Fruit fly (Drosophila melanogaster): Measurements from ENCODE around the gene CCHa1.

The CCHa1 gene

dm6 chr3R:14096792-14097191 lies at the start of gene CCHa1:
TSS of gene CCHa1 (minus strand) at chr3R:14096835.
- TF ChIP-seq psq (optimal IDR thresholded peaks at IDR 0.05), result no peak
- no peak for TF ChIP-seq insv (optimal IDR thresholded peaks at IDR 0.05)
- no peak for TF ChIP-seq ttk (optimal IDR thresholded peaks at IDR 0.05)
- TF ChIP-seq Myc (optimal IDR thresholded peaks at IDR 0.05), result no peak
- no peak for TF ChIP-seq Sin3A (optimal IDR thresholded peaks at IDR 0.05)
- TF ChIP-seq h (optimal IDR thresholded peaks at IDR 0.05), result no peak

dm6 chr3R:14140912-14141311 lies 44.3 kb upstream of the CCHa1 start:
- TF ChIP-seq Myc (optimal IDR thresholded peaks at IDR 0.05) (no peak), h (optimal IDR thresholded peaks at IDR 0.05) (no peak), Sin3A (optimal IDR thresholded peaks at IDR 0.05) (no peak), ttk (optimal IDR thresholded peaks at IDR 0.05) (no peak), psq (optimal IDR thresholded peaks at IDR 0.05) (no peak), insv (optimal IDR thresholded peaks at IDR 0.05) (no peak)

- TF ChIP-seq insv (optimal IDR thresholded peaks at IDR 0.05) (no peak), Sin3A (optimal IDR thresholded peaks at IDR 0.05) (no peak), psq (optimal IDR thresholded peaks at IDR 0.05) (no peak), Myc (optimal IDR thresholded peaks at IDR 0.05) (no peak), h (optimal IDR thresholded peaks at IDR 0.05) (no peak), ttk (optimal IDR thresholded peaks at IDR 0.05) (no peak)
Observed at dm6 chr3R:14131972-14132371, 35.3 kb upstream of the CCHa1 start, which contains the start of gene CG14356. TSS of gene CG14356 (minus strand) at chr3R:14132072.

dm6 chr3R:14125479-14126121 lies 29.0 kb upstream of the CCHa1 start, which contains the start of the genes 140up and Polr2B:
TSS of gene 140up (minus strand) at chr3R:14125548.
TSS of gene Polr2B (plus strand) at chr3R:14125791.
- TF ChIP-seq ttk (optimal IDR thresholded peaks at IDR 0.05) (no peak), h (optimal IDR thresholded peaks at IDR 0.05) (peak; percentile 25)

- TF ChIP-seq psq (optimal IDR thresholded peaks at IDR 0.05) (no peak), h (optimal IDR thresholded peaks at IDR 0.05) (no peak), insv (optimal IDR thresholded peaks at IDR 0.05) (no peak), ttk (optimal IDR thresholded peaks at IDR 0.05) (no peak), Sin3A (optimal IDR thresholded peaks at IDR 0.05) (no peak), Myc (optimal IDR thresholded peaks at IDR 0.05) (no peak)
Observed at dm6 chr3R:14122347-14122812, 25.7 kb upstream of the CCHa1 start, which contains the start of the genes Abi and twf. TSS of gene Abi (minus strand) at chr3R:14122420. TSS of gene twf (plus strand) at chr3R:14122654.

- TF ChIP-seq Sin3A (optimal IDR thresholded peaks at IDR 0.05), result no peak
- TF ChIP-seq Myc (optimal IDR thresholded peaks at IDR 0.05), result no peak
- TF ChIP-seq insv (optimal IDR thresholded peaks at IDR 0.05), result no peak
- no peak for TF ChIP-seq h (optimal IDR thresholded peaks at IDR 0.05)
- TF ChIP-seq ttk (optimal IDR thresholded peaks at IDR 0.05), result no peak
- TF ChIP-seq psq (optimal IDR thresholded peaks at IDR 0.05), result no peak
Observed at dm6 chr3R:14118350-14118749, 21.7 kb upstream of the CCHa1 start, which contains the start of gene Kif19A. TSS of gene Kif19A (minus strand) at chr3R:14118450.

- no peak for TF ChIP-seq psq (optimal IDR thresholded peaks at IDR 0.05)
- TF ChIP-seq insv (optimal IDR thresholded peaks at IDR 0.05), result no peak
- TF ChIP-seq h (optimal IDR thresholded peaks at IDR 0.05), result no peak
- no peak for TF ChIP-seq Sin3A (optimal IDR thresholded peaks at IDR 0.05)
- no peak for TF ChIP-seq ttk (optimal IDR thresholded peaks at IDR 0.05)
- no peak for TF ChIP-seq Myc (optimal IDR thresholded peaks at IDR 0.05)
Observed at dm6 chr3R:14116088-14116487, 19.5 kb upstream of the CCHa1 start.

- TF ChIP-seq psq (optimal IDR thresholded peaks at IDR 0.05) (no peak), h (optimal IDR thresholded peaks at IDR 0.05) (no peak), Sin3A (optimal IDR thresholded peaks at IDR 0.05) (no peak), ttk (optimal IDR thresholded peaks at IDR 0.05) (no peak), Myc (optimal IDR thresholded peaks at IDR 0.05) (no peak), insv (optimal IDR thresholded peaks at IDR 0.05) (no peak)
Observed at dm6 chr3R:14112066-14112465, 15.4 kb upstream of the CCHa1 start, which contains the start of gene CG14357. TSS of gene CG14357 (minus strand) at chr3R:14112166.

dm6 chr3R:14109145-14109544 lies 12.5 kb upstream of the CCHa1 start, which contains the start of gene Or88a:
TSS of gene Or88a (plus strand) at chr3R:14109445.
- no peak for TF ChIP-seq Sin3A (optimal IDR thresholded peaks at IDR 0.05)
- TF ChIP-seq h (optimal IDR thresholded peaks at IDR 0.05), result no peak
- TF ChIP-seq insv (optimal IDR thresholded peaks at IDR 0.05), result no peak
- no peak for TF ChIP-seq psq (optimal IDR thresholded peaks at IDR 0.05)
- TF ChIP-seq Myc (optimal IDR thresholded peaks at IDR 0.05), result no peak
- no peak for TF ChIP-seq ttk (optimal IDR thresholded peaks at IDR 0.05)

- TF ChIP-seq Myc (optimal IDR thresholded peaks at IDR 0.05) (no peak), psq (optimal IDR thresholded peaks at IDR 0.05) (no peak), insv (optimal IDR thresholded peaks at IDR 0.05) (no peak), h (optimal IDR thresholded peaks at IDR 0.05) (no peak), ttk (optimal IDR thresholded peaks at IDR 0.05) (no peak), Sin3A (optimal IDR thresholded peaks at IDR 0.05) (no peak)
Observed at dm6 chr3R:14108158-14108921, 11.7 kb upstream of the CCHa1 start, which contains the start of gene CG12402. TSS of gene CG12402 (minus strand) at chr3R:14108321.

dm6 chr3R:14107597-14107996 lies 11.0 kb upstream of the CCHa1 start:
- TF ChIP-seq psq (optimal IDR thresholded peaks at IDR 0.05), result no peak
- no peak for TF ChIP-seq h (optimal IDR thresholded peaks at IDR 0.05)
- no peak for TF ChIP-seq ttk (optimal IDR thresholded peaks at IDR 0.05)
- TF ChIP-seq Myc (optimal IDR thresholded peaks at IDR 0.05), result no peak
- no peak for TF ChIP-seq Sin3A (optimal IDR thresholded peaks at IDR 0.05)
- no peak for TF ChIP-seq insv (optimal IDR thresholded peaks at IDR 0.05)

dm6 chr3R:14103022-14103421 lies 6.4 kb upstream of the CCHa1 start, which contains the start of gene PK1-R:
TSS of gene PK1-R (minus strand) at chr3R:14103122.
- TF ChIP-seq psq (optimal IDR thresholded peaks at IDR 0.05) (no peak), insv (optimal IDR thresholded peaks at IDR 0.05) (no peak), ttk (optimal IDR thresholded peaks at IDR 0.05) (no peak), h (optimal IDR thresholded peaks at IDR 0.05) (no peak), Myc (optimal IDR thresholded peaks at IDR 0.05) (no peak), Sin3A (optimal IDR thresholded peaks at IDR 0.05) (no peak)
